Fruit fly (Drosophila melanogaster): ENCODE results near the gene x16.

The x16 gene

dm6 chr2L:6967422-6968012, 47.5 kb upstream of the x16 start, which contains the start of gene Sumo (continued):
- no peak for TF ChIP-seq CG12769 (tag; optimal IDR thresholded peaks at IDR 0.05)
- TF ChIP-seq CG15073 (GFP tag; optimal IDR thresholded peaks at IDR 0.05): no peak
- TF ChIP-seq mirr (GFP tag; optimal IDR thresholded peaks at IDR 0.05): no peak
- TF ChIP-seq CG2889 (GFP tag; IDR thresholded peaks at IDR 0.05): no peak
- TF ChIP-seq Sox102F (GFP tag; optimal IDR thresholded peaks at IDR 0.05): peak; percentile 15
- TF ChIP-seq sim (GFP tag; IDR thresholded peaks at IDR 0.05): 0 out of 2 replicates have a peak, but pooled peaks have one; percentile 11
- no peak for TF ChIP-seq Fer3 (tag; optimal IDR thresholded peaks at IDR 0.05)
- TF ChIP-seq CG12391 (tag; optimal IDR thresholded peaks at IDR 0.05): peak; percentile 35
- no peak for TF ChIP-seq Asciz (GFP tag; optimal IDR thresholded peaks at IDR 0.05)
- no peak for TF ChIP-seq ase (GFP tag; IDR thresholded peaks at IDR 0.05)
- peak; percentile 31; the same call in 1 of the 2 replicates for TF ChIP-seq sob (GFP tag; IDR thresholded peaks at IDR 0.05)
- no peak for TF ChIP-seq esg (GFP tag; conservative IDR thresholded peaks at IDR 0.05)
- no peak for TF ChIP-seq CG12219 (GFP tag; optimal IDR thresholded peaks at IDR 0.05)
- TF ChIP-seq pzg (GFP tag; optimal IDR thresholded peaks at IDR 0.05): peak; percentile 79
- peak; percentile 66 for TF ChIP-seq phol (tag; optimal IDR thresholded peaks at IDR 0.05)
- no peak for TF ChIP-seq Ravus (GFP tag; IDR thresholded peaks at IDR 0.05)
- no peak for TF ChIP-seq NC2β (GFP tag; optimal IDR thresholded peaks at IDR 0.05)
- TF ChIP-seq slou (GFP tag; optimal IDR thresholded peaks at IDR 0.05): no peak
- peak; percentile 93 for TF ChIP-seq row (GFP tag; IDR thresholded peaks at IDR 0.05)
- TF ChIP-seq MESR4 (GFP tag; optimal IDR thresholded peaks at IDR 0.05): peak; percentile 81
- TF ChIP-seq Hr39 (optimal IDR thresholded peaks at IDR 0.05): no peak
- peak; percentile 74; the same call in 2 of the 3 replicates for TF ChIP-seq CG11456 (GFP tag; IDR thresholded peaks at IDR 0.05)
- peak; percentile 30 for TF ChIP-seq CG9727 (GFP tag; optimal IDR thresholded peaks at IDR 0.05)
- TF ChIP-seq YL-1 (GFP tag; optimal IDR thresholded peaks at IDR 0.05): peak; percentile 9
- TF ChIP-seq ham (GFP tag; IDR thresholded peaks at IDR 0.05): no peak
- TF ChIP-seq dmrt99B (tag; optimal IDR thresholded peaks at IDR 0.05): no peak
- peak; percentile 21 for TF ChIP-seq CG15514 (GFP tag; optimal IDR thresholded peaks at IDR 0.05)
- TF ChIP-seq peb (GFP tag; IDR thresholded peaks at IDR 0.05): no peak
- no peak for TF ChIP-seq cad (GFP tag; optimal IDR thresholded peaks at IDR 0.05)
- no peak for TF ChIP-seq HmgD (GFP tag; optimal IDR thresholded peaks at IDR 0.05)
- TF ChIP-seq CG4617 (GFP tag; optimal IDR thresholded peaks at IDR 0.05; ENCODE audit: borderline replicate concordance): no peak
- no peak for TF ChIP-seq ems (GFP tag; optimal IDR thresholded peaks at IDR 0.05)
- TF ChIP-seq Sox100B (GFP tag; optimal IDR thresholded peaks at IDR 0.05): peak; percentile 13
- TF ChIP-seq pita (GFP tag; optimal IDR thresholded peaks at IDR 0.05): no peak
- no peak for TF ChIP-seq D (optimal IDR thresholded peaks at IDR 0.05)
- no peak for TF ChIP-seq D (GFP tag; optimal IDR thresholded peaks at IDR 0.05)
- TF ChIP-seq CG10267 (tag; optimal IDR thresholded peaks at IDR 0.05): peak; percentile 26
- no peak for TF ChIP-seq Atf-2 (GFP tag; optimal IDR thresholded peaks at IDR 0.05)
- no peak for TF ChIP-seq CG17359 (tag; optimal IDR thresholded peaks at IDR 0.05)
- TF ChIP-seq CG3407 (GFP tag; optimal IDR thresholded peaks at IDR 0.05): no peak
- TF ChIP-seq jing (GFP tag; optimal IDR thresholded peaks at IDR 0.05): no peak
- TF ChIP-seq CG7987 (GFP tag; optimal IDR thresholded peaks at IDR 0.05): no peak
- no peak for TF ChIP-seq ind (GFP tag; optimal IDR thresholded peaks at IDR 0.05)
- TF ChIP-seq Oli (tag; optimal IDR thresholded peaks at IDR 0.05): peak; percentile 30
- peak; percentile 80 for TF ChIP-seq Doc3 (GFP tag; IDR thresholded peaks at IDR 0.05; ENCODE audit: partially characterized antibody)
- no peak for TF ChIP-seq CG6689 (GFP tag; IDR thresholded peaks at IDR 0.05)
- TF ChIP-seq Aef1 (GFP tag; IDR thresholded peaks at IDR 0.05): no peak
- no peak for TF ChIP-seq E2f2 (GFP tag; IDR thresholded peaks at IDR 0.05)
- TF ChIP-seq fd64A (GFP tag; optimal IDR thresholded peaks at IDR 0.05): no peak
- TF ChIP-seq org-1 (GFP tag; optimal IDR thresholded peaks at IDR 0.05): no peak
- TF ChIP-seq Ssrp (tag; optimal IDR thresholded peaks at IDR 0.05): no peak

Data from whole organism, embryonic.